Worm (Caenorhabditis elegans) whole organism, midembryonic: ENCODE measurements around the gene Y59C2A.3.

Source experiments
- cog-1 ChIP-seq: sonication (generic microtip); optimal IDR thresholded peaks from 2 replicates; lab custom pipeline; 2016; ENCODE audit warnings: missing genetic modification characterization, missing compliant biosample characterization
- flt-1 ChIP-seq: fragments of 200-800 bp; sonication (Bioruptor generic); IDR thresholded peaks from 2 replicates; pipeline ENCODE4 v1.3.6; 2022; ENCODE audit warnings: missing genetic modification characterization, missing compliant biosample characterization
- klf-2 ChIP-seq: fragments of 200-800 bp; sonication (Bioruptor generic); conservative IDR thresholded peaks from 2 replicates; pipeline ENCODE4 v1.3.6; 2022; ENCODE audit warnings: missing genetic modification reagents, missing genetic modification characterization, missing compliant biosample characterization
- med-1 ChIP-seq: sonication (generic microtip); optimal IDR thresholded peaks from 2 replicates; lab custom pipeline; 2017; ENCODE audit warnings: missing genetic modification characterization, mild to moderate bottlenecking, missing compliant biosample characterization, antibody characterized with exemption, missing genetic modification reagents; ENCODE audit not compliant: insufficient read depth
- ref-1 ChIP-seq: fragments of 200-800 bp; sonication (Bioruptor generic); conservative IDR thresholded peaks from 2 replicates; pipeline ENCODE4 v1.3.6; 2022; ENCODE audit warnings: missing genetic modification reagents, missing genetic modification characterization, missing compliant biosample characterization
- tab-1 ChIP-seq: fragments of 200-800 bp; sonication (Bioruptor generic); IDR thresholded peaks from 2 replicates; pipeline ENCODE4 v1.3.6; 2022; ENCODE audit warnings: missing genetic modification characterization, missing compliant biosample characterization
- ztf-23 ChIP-seq: fragments of 200-800 bp; sonication (Bioruptor generic); IDR thresholded peaks from 2 replicates; pipeline ENCODE4 v1.3.6; 2022; ENCODE audit warnings: missing genetic modification reagents, missing genetic modification characterization, missing compliant biosample characterization
- ztf-29 ChIP-seq: fragments of 200-800 bp; sonication (Bioruptor generic); IDR thresholded peaks from 2 replicates; pipeline ENCODE4 v1.3.6; 2022; ENCODE audit warnings: missing genetic modification reagents, missing genetic modification characterization, missing compliant biosample characterization

DNA sequence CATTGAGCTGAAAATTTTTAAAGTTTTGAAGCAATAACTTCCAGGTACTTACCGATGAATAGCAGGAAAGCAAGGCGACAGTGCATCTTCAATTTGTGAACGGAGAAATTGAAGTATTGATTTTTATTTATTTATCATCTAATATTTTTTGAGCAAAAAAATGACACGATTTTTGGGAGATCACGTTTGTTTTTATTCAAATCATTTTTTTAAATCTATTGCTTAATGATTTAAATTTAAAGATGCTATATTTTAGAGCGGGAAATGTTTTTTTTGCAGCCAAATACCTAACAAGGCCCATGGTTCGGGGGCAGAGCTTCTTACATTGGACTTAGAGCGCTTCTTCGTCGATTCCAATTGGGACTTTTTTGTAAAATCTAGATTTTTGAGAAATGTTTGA lies 53.3 kb downstream of the Y59C2A.3 start, which contains the start of gene C33C12.4:
- TF ChIP-seq ref-1 (GFP tag; lab: Robert Waterston, UW) (no peak), ztf-23 (no peak), flt-1 (GFP tag; lab: Robert Waterston, UW) (no peak), tab-1 (GFP tag; lab: Robert Waterston, UW) (no peak), ztf-29 (GFP tag; lab: Robert Waterston, UW) (no peak), cog-1 (tag; lab: Kevin White, UChicago) (no peak), klf-2 (GFP tag; lab: Robert Waterston, UW) (no peak), med-1 (GFP tag; lab: Kevin White, UChicago) (no peak)
